Fruit fly (Drosophila melanogaster) whole organism, wandering third instar larva: ENCODE data around the gene can.

Experiments used
- Abd-B ChIP-seq: fragments of >200 bp; optimal IDR thresholded peaks from 2 replicates; lab custom pipeline; 2017; ENCODE audit warnings: missing biosample characterization, missing genetic modification characterization
- CG32264 ChIP-seq: fragments of 200-800 bp; sonication (Bioruptor generic); optimal IDR thresholded peaks from 2 replicates; lab custom pipeline; 2016; ENCODE audit warnings: missing biosample characterization, missing genetic modification characterization
- CG9705 ChIP-seq: fragments of 200-800 bp; sonication (Bioruptor generic); optimal IDR thresholded peaks from 2 replicates; lab custom pipeline; 2018; ENCODE audit warnings: missing biosample characterization, mild to moderate bottlenecking, missing genetic modification characterization
- CrebA ChIP-seq: fragments of 200-800 bp; sonication (Bioruptor generic); optimal IDR thresholded peaks from 2 replicates; lab custom pipeline; 2016; ENCODE audit warnings: missing biosample characterization, mild to moderate bottlenecking, missing genetic modification characterization, borderline replicate concordance
- Dfd ChIP-seq: fragments of >200 bp; optimal IDR thresholded peaks from 2 replicates; lab custom pipeline; 2017; ENCODE audit warnings: missing biosample characterization, missing genetic modification characterization
- Dif ChIP-seq: fragments of 200-275, 200-300 bp; sonication (Bioruptor generic); optimal IDR thresholded peaks from 2 replicates; lab custom pipeline; 2018; ENCODE audit warnings: missing biosample characterization, missing genetic modification characterization; ENCODE audit not compliant: partially characterized antibody
- GATAd ChIP-seq: sonication (Bioruptor generic); optimal IDR thresholded peaks from 2 replicates; lab custom pipeline; 2016; ENCODE audit warnings: missing biosample characterization, missing genetic modification characterization
- HLH106 ChIP-seq: fragments of 200-800 bp; optimal IDR thresholded peaks from 3 replicates; lab custom pipeline; 2019; ENCODE audit warnings: missing biosample characterization, mild to moderate bottlenecking, missing genetic modification characterization, moderate library complexity
- Hnf4 ChIP-seq: fragments of 200-800 bp; sonication (Bioruptor generic); optimal IDR thresholded peaks from 2 replicates; lab custom pipeline; 2016; ENCODE audit warnings: missing biosample characterization, mild to moderate bottlenecking, missing genetic modification characterization
- Hr78 ChIP-seq: fragments of >200 bp; optimal IDR thresholded peaks from 2 replicates; lab custom pipeline; 2017; ENCODE audit warnings: missing biosample characterization, missing genetic modification characterization
- Hr83 ChIP-seq: fragments of 200-300 bp; sonication (Bioruptor generic); optimal IDR thresholded peaks from 2 replicates; lab custom pipeline; 2016; ENCODE audit warnings: missing biosample characterization, mild to moderate bottlenecking, missing genetic modification characterization, moderate library complexity; ENCODE audit not compliant: poor library complexity, severe bottlenecking
- Jra ChIP-seq: sonication (Bioruptor generic); optimal IDR thresholded peaks from 2 replicates; lab custom pipeline; 2016; ENCODE audit warnings: missing biosample characterization, missing genetic modification characterization
- Mio ChIP-seq: sonication (Bioruptor generic); optimal IDR thresholded peaks from 2 replicates; lab custom pipeline; 2016; ENCODE audit warnings: missing biosample characterization, missing genetic modification characterization
- Myc ChIP-seq: fragments of >200 bp; optimal IDR thresholded peaks from 2 replicates; lab custom pipeline; 2017
- N ChIP-seq: fragments of >200 bp; optimal IDR thresholded peaks from 2 replicates; lab custom pipeline; 2018; ENCODE audit warnings: missing biosample characterization, missing external identifiers, missing genetic modification characterization
- OdsH ChIP-seq: fragments of 200-800 bp; sonication (Bioruptor generic); optimal IDR thresholded peaks from 2 replicates; lab custom pipeline; 2016; ENCODE audit warnings: missing biosample characterization, mild to moderate bottlenecking, missing genetic modification characterization
- Rel ChIP-seq, 2 experiments: fragments of 200-800 bp; sonication (Bioruptor generic) in 1 of 2; optimal IDR thresholded peaks; 2 replicates in 1 of 2; 3 replicates in 1 of 2; lab custom pipeline; 2016 to 2019; ENCODE audit warnings: mild to moderate bottlenecking in 2 of 2, missing biosample characterization in 2 of 2, missing genetic modification characterization in 2 of 2, moderate library complexity in 1 of 2
- Sp1 ChIP-seq: fragments of 200-800 bp; sonication (Bioruptor generic); optimal IDR thresholded peaks from 3 replicates; lab custom pipeline; 2019; ENCODE audit warnings: missing biosample characterization, mild to moderate bottlenecking, missing genetic modification characterization, moderate library complexity
- Vsx2 ChIP-seq: fragments of 200-300, 225-300 bp; sonication (Bioruptor generic); optimal IDR thresholded peaks from 2 replicates; lab custom pipeline; 2018; ENCODE audit warnings: missing biosample characterization, missing genetic modification characterization; ENCODE audit not compliant: partially characterized antibody
- br ChIP-seq: fragments of 200-800 bp; sonication (Bioruptor generic); optimal IDR thresholded peaks from 2 replicates; lab custom pipeline; 2016; ENCODE audit warnings: missing biosample characterization, missing genetic modification characterization
- brk ChIP-seq: fragments of 200-800 bp; sonication (Bioruptor generic); optimal IDR thresholded peaks from 2 replicates; lab custom pipeline; 2016; ENCODE audit warnings: missing biosample characterization, mild to moderate bottlenecking, missing genetic modification characterization
- dl ChIP-seq, 2 experiments: fragments of 175-275, 200-275 bp in 1 of 2; fragments of 200-275 bp in 1 of 2; sonication (Bioruptor generic); optimal IDR thresholded peaks; lab custom pipeline; 2018; ENCODE audit warnings: mild to moderate bottlenecking in 2 of 2, missing biosample characterization in 2 of 2, missing genetic modification characterization in 2 of 2, moderate library complexity in 2 of 2; ENCODE audit not compliant: partially characterized antibody in 2 of 2, insufficient read depth in 1 of 2
- dmrt93B ChIP-seq: fragments of 200-800 bp; sonication (Bioruptor generic); optimal IDR thresholded peaks from 2 replicates; lab custom pipeline; 2018; ENCODE audit warnings: missing biosample characterization, mild to moderate bottlenecking, missing genetic modification characterization
- dsf ChIP-seq: sonication (Bioruptor generic); optimal IDR thresholded peaks from 2 replicates; lab custom pipeline; 2016; ENCODE audit warnings: missing biosample characterization, missing genetic modification characterization, borderline replicate concordance
- ey ChIP-seq: fragments of 200-800 bp; sonication (Bioruptor generic); optimal IDR thresholded peaks from 2 replicates; lab custom pipeline; 2016; ENCODE audit warnings: missing biosample characterization, missing genetic modification characterization
- foxo ChIP-seq, 2 experiments: fragments of 200-800 bp; sonication (Bioruptor generic); optimal IDR thresholded peaks; 2 replicates in 1 of 2; 3 replicates in 1 of 2; lab custom pipeline; 2016 to 2017; ENCODE audit warnings: missing biosample characterization in 2 of 2, missing genetic modification characterization in 2 of 2
- fru ChIP-seq: fragments of 200-800 bp; sonication (Bioruptor generic); optimal IDR thresholded peaks from 3 replicates; lab custom pipeline; 2016; ENCODE audit warnings: missing biosample characterization, mild to moderate bottlenecking, missing genetic modification characterization
- h ChIP-seq: fragments of 200-800 bp; sonication (Bioruptor generic); optimal IDR thresholded peaks from 3 replicates; lab custom pipeline; 2016; ENCODE audit warnings: missing biosample characterization, mild to moderate bottlenecking, missing genetic modification characterization
- jim ChIP-seq: fragments of 175-275, 200-325 bp; sonication (Bioruptor generic); optimal IDR thresholded peaks from 2 replicates; lab custom pipeline; 2016; ENCODE audit warnings: missing biosample characterization, mild to moderate bottlenecking, missing genetic modification characterization
- lola ChIP-seq: fragments of >200 bp; optimal IDR thresholded peaks from 2 replicates; lab custom pipeline; 2017; ENCODE audit warnings: missing biosample characterization, missing genetic modification characterization
- pan ChIP-seq: fragments of >200 bp; optimal IDR thresholded peaks from 2 replicates; lab custom pipeline; 2017
- psq ChIP-seq: fragments of 200-800 bp; sonication (Bioruptor generic); optimal IDR thresholded peaks from 3 replicates; lab custom pipeline; 2017; ENCODE audit warnings: missing biosample characterization, mild to moderate bottlenecking, missing genetic modification characterization, moderate library complexity
- rgr ChIP-seq: fragments of 200-800 bp; sonication (Bioruptor generic); optimal IDR thresholded peaks from 3 replicates; lab custom pipeline; 2016; ENCODE audit warnings: missing biosample characterization, mild to moderate bottlenecking, missing genetic modification characterization
- sage ChIP-seq: fragments of 200-800 bp; sonication (Bioruptor generic); optimal IDR thresholded peaks from 2 replicates; lab custom pipeline; 2016; ENCODE audit warnings: missing biosample characterization, mild to moderate bottlenecking, missing genetic modification characterization
- sv ChIP-seq: fragments of 200-800 bp; sonication (Bioruptor generic); optimal IDR thresholded peaks from 3 replicates; lab custom pipeline; 2016; ENCODE audit warnings: missing biosample characterization, missing genetic modification characterization
- tai ChIP-seq: sonication (Bioruptor generic); optimal IDR thresholded peaks from 2 replicates; lab custom pipeline; 2016; ENCODE audit warnings: missing biosample characterization, missing genetic modification characterization
- usp ChIP-seq: fragments of >200 bp; optimal IDR thresholded peaks from 2 replicates; lab custom pipeline; 2017; ENCODE audit warnings: missing biosample characterization, missing genetic modification characterization
- woc ChIP-seq: sonication (Bioruptor generic); optimal IDR thresholded peaks from 2 replicates; lab custom pipeline; 2016; ENCODE audit warnings: missing biosample characterization, mild to moderate bottlenecking, missing genetic modification characterization

The can gene

dm6 chr3L:10267011-10267410 lies at the start of gene can:
Gene can, minus strand, starts transcription at chr3L:10267111.
- no peak for TF ChIP-seq Dfd (GFP tag; lab: Kevin White, UChicago)
- TF ChIP-seq foxo (GFP tag; optimal IDR thresholded peaks at IDR 0.05; lab: Kevin White, UChicago): no peak
- no peak for TF ChIP-seq CG9705 (GFP tag; lab: Kevin White, UChicago)
- no peak for TF ChIP-seq Hnf4
- TF ChIP-seq rgr (GFP tag; lab: Kevin White, UChicago): no peak
- TF ChIP-seq psq (GFP tag; lab: Kevin White, UChicago): no peak
- TF ChIP-seq lola (GFP tag; lab: Kevin White, UChicago): no peak
- no peak for TF ChIP-seq Sp1 (GFP tag; lab: Kevin White, UChicago)
- TF ChIP-seq sv (GFP tag; lab: Kevin White, UChicago): no peak
- no peak for TF ChIP-seq Vsx2 (GFP tag; lab: Kevin White, UChicago)
- no peak for TF ChIP-seq jim (GFP tag; lab: Kevin White, UChicago)
- no peak for TF ChIP-seq Mio
- no peak for TF ChIP-seq sage
- TF ChIP-seq dsf (GFP tag; lab: Kevin White, UChicago): no peak
- no peak for TF ChIP-seq tai (GFP tag; lab: Kevin White, UChicago)
- TF ChIP-seq ey (GFP tag; lab: Kevin White, UChicago): no peak
- no peak for TF ChIP-seq usp (GFP tag; lab: Kevin White, UChicago)
- TF ChIP-seq CG32264 (GFP tag; lab: Kevin White, UChicago): no peak
- TF ChIP-seq Hr83 (GFP tag; lab: Kevin White, UChicago): no peak
- TF ChIP-seq h (GFP tag; lab: Kevin White, UChicago): no peak

- peak; percentile 44 for TF ChIP-seq woc (GFP tag; lab: Kevin White, UChicago)
- peak; percentile 57 for TF ChIP-seq OdsH (GFP tag; lab: Kevin White, UChicago)
- no peak for TF ChIP-seq dl (GFP tag; optimal IDR thresholded peaks at IDR 0.05; lab: Kevin White, UChicago; ENCODE audit: insufficient read depth in 1 of 2, partially characterized antibody in 2 of 2)
- TF ChIP-seq Dfd (GFP tag; lab: Kevin White, UChicago): no peak
- TF ChIP-seq psq (GFP tag; lab: Kevin White, UChicago): peak; percentile 34
- no peak for TF ChIP-seq Mio
- no peak for TF ChIP-seq Abd-B
- no peak for TF ChIP-seq Hr83 (GFP tag; lab: Kevin White, UChicago)
- TF ChIP-seq rgr (GFP tag; lab: Kevin White, UChicago): peak; percentile 34
- no peak for TF ChIP-seq sv (GFP tag; lab: Kevin White, UChicago)
- TF ChIP-seq CG9705 (GFP tag; lab: Kevin White, UChicago): peak; percentile 1
- no peak for TF ChIP-seq Hr78 (GFP tag; lab: Kevin White, UChicago)
- no peak for TF ChIP-seq Myc (lab: Kevin White, UChicago)
- TF ChIP-seq CrebA (GFP tag; lab: Kevin White, UChicago): no peak
- TF ChIP-seq N (GFP tag; lab: Kevin White, UChicago): no peak
- no peak for TF ChIP-seq dsf (GFP tag; lab: Kevin White, UChicago)
- TF ChIP-seq br (GFP tag; lab: Kevin White, UChicago): peak; percentile 52
- no peak for TF ChIP-seq usp (GFP tag; lab: Kevin White, UChicago)
- no peak for TF ChIP-seq Rel (GFP tag; optimal IDR thresholded peaks at IDR 0.05; lab: Kevin White, UChicago)
- TF ChIP-seq Rel (tag; optimal IDR thresholded peaks at IDR 0.05; lab: Kevin White, UChicago): no peak
- TF ChIP-seq Sp1 (GFP tag; lab: Kevin White, UChicago): peak; percentile 44
- no peak for TF ChIP-seq pan (lab: Kevin White, UChicago)
- peak; percentile 43 for TF ChIP-seq ey (GFP tag; lab: Kevin White, UChicago)
- TF ChIP-seq sage: peak; percentile 22
- TF ChIP-seq Dif: no peak
- no peak for TF ChIP-seq brk (GFP tag; lab: Kevin White, UChicago)
- no peak for TF ChIP-seq tai (GFP tag; lab: Kevin White, UChicago)
- TF ChIP-seq CG32264 (GFP tag; lab: Kevin White, UChicago): no peak
- peak in 1 of 2 experiments; percentile 67 for TF ChIP-seq foxo (GFP tag; optimal IDR thresholded peaks at IDR 0.05; lab: Kevin White, UChicago)
- TF ChIP-seq h (GFP tag; lab: Kevin White, UChicago): peak; percentile 69
- TF ChIP-seq GATAd (GFP tag; lab: Kevin White, UChicago): no peak
- TF ChIP-seq dmrt93B (GFP tag; lab: Kevin White, UChicago): no peak
- no peak for TF ChIP-seq lola (GFP tag; lab: Kevin White, UChicago)
- peak; percentile 56 for TF ChIP-seq HLH106 (tag; lab: Kevin White, UChicago)
- TF ChIP-seq fru: peak; percentile 67
- peak; percentile 24 for TF ChIP-seq Hnf4
- no peak for TF ChIP-seq jim (GFP tag; lab: Kevin White, UChicago)
- TF ChIP-seq Jra: no peak
- no peak for TF ChIP-seq Vsx2 (GFP tag; lab: Kevin White, UChicago)
- TF ChIP-seq, all 38 proteins: peak for 14
Measured at dm6 chr3L:10315823-10316222, 48.9 kb upstream of the can start.
